Worm (Caenorhabditis elegans): ENCODE measurements around the gene Y11D7A.8.

The Y11D7A.8 gene

ce11 chrIV:9264513-9264912, 13.3 kb downstream of the Y11D7A.8 start:
- no peak for TF ChIP-seq mep-1 (tag; optimal IDR thresholded peaks at IDR 0.05)
- TF ChIP-seq pha-4 (tag; optimal IDR thresholded peaks at IDR 0.05): no peak
- TF ChIP-seq drap-1 (GFP tag; optimal IDR thresholded peaks at IDR 0.05): no peak
- no peak for TF ChIP-seq elt-3 (tag; optimal IDR thresholded peaks at IDR 0.05)
- TF ChIP-seq sptf-1 (tag; optimal IDR thresholded peaks at IDR 0.05): no peak
- TF ChIP-seq nhr-12 (tag; optimal IDR thresholded peaks at IDR 0.05): no peak
- no peak for TF ChIP-seq ceh-43 (GFP tag; optimal IDR thresholded peaks at IDR 0.05)
- TF ChIP-seq ces-1 (GFP tag; optimal IDR thresholded peaks at IDR 0.05): no peak
- no peak for TF ChIP-seq nhr-28 (tag; optimal IDR thresholded peaks at IDR 0.05)
- TF ChIP-seq mab-5 (tag; optimal IDR thresholded peaks at IDR 0.05): no peak
- no peak for TF ChIP-seq lin-13 (tag; optimal IDR thresholded peaks at IDR 0.05)
- no peak for TF ChIP-seq unc-62 (GFP tag; optimal IDR thresholded peaks at IDR 0.05)
- no peak for TF ChIP-seq cnd-1 (tag; optimal IDR thresholded peaks at IDR 0.05)
- no peak for TF ChIP-seq tbx-8 (GFP tag; optimal IDR thresholded peaks at IDR 0.05)
- no peak for TF ChIP-seq ceh-83 (GFP tag; optimal IDR thresholded peaks at IDR 0.05)
- TF ChIP-seq hlh-1 (tag; optimal IDR thresholded peaks at IDR 0.05): no peak
- TF ChIP-seq nhr-76 (tag; optimal IDR thresholded peaks at IDR 0.05): no peak

ce11 chrIV:9266464-9266863, 15.3 kb downstream of the Y11D7A.8 start, which contains the start of gene Y11D7A.19:
Y11D7A.19 (minus strand) TSS chrIV:9266564.
- TF ChIP-seq mep-1 (tag; optimal IDR thresholded peaks at IDR 0.05) (no peak), drap-1 (GFP tag; optimal IDR thresholded peaks at IDR 0.05) (no peak), bed-3 (GFP tag; optimal IDR thresholded peaks at IDR 0.05) (no peak), nhr-237 (tag; optimal IDR thresholded peaks at IDR 0.05) (no peak), M03D4.4 (tag; optimal IDR thresholded peaks at IDR 0.05) (no peak), ceh-43 (GFP tag; optimal IDR thresholded peaks at IDR 0.05) (no peak), mab-5 (tag; optimal IDR thresholded peaks at IDR 0.05) (no peak), nhr-28 (tag; optimal IDR thresholded peaks at IDR 0.05) (no peak), ces-1 (GFP tag; optimal IDR thresholded peaks at IDR 0.05) (no peak), ceh-83 (GFP tag; optimal IDR thresholded peaks at IDR 0.05) (no peak), nhr-76 (tag; optimal IDR thresholded peaks at IDR 0.05) (no peak), hlh-1 (tag; optimal IDR thresholded peaks at IDR 0.05) (no peak), elt-1 (tag; optimal IDR thresholded peaks at IDR 0.05; ENCODE audit: borderline replicate concordance, insufficient read depth) (no peak), sptf-1 (tag; optimal IDR thresholded peaks at IDR 0.05) (no peak), zip-8 (tag; optimal IDR thresholded peaks at IDR 0.05) (no peak), cnd-1 (tag; optimal IDR thresholded peaks at IDR 0.05) (no peak), flh-1 (GFP tag; optimal IDR thresholded peaks at IDR 0.05) (no peak)

DNA sequence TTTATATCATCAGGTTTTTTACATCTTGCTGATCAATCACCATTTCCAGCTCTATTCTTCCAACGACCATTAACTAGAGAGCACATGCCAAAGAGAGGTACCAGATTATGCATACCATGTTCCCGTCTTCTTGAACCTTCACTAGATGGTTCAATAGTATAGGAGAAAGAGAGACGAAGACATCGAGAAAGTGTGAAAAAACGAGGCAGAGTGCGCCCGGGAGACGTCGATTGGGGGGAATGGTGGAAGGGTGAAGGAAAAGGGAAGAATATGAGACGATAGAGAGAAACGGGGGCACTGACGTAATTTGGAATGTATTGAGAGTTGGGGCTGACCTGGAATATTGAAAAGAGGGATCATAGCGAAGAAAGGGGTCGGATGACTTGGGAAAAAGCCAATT, 16.4 kb downstream of the Y11D7A.8 start:
- no peak for TF ChIP-seq ces-1 (GFP tag; optimal IDR thresholded peaks at IDR 0.05)
- TF ChIP-seq mab-5 (tag; optimal IDR thresholded peaks at IDR 0.05): no peak
- peak; percentile 28 for TF ChIP-seq cnd-1 (tag; optimal IDR thresholded peaks at IDR 0.05)
- TF ChIP-seq nhr-2 (tag; optimal IDR thresholded peaks at IDR 0.05): peak; percentile 74

ce11 chrIV:9268916-9269315, 17.7 kb downstream of the Y11D7A.8 start:
- TF ChIP-seq lin-13 (tag; optimal IDR thresholded peaks at IDR 0.05) (peak; percentile 1), ceh-43 (GFP tag; optimal IDR thresholded peaks at IDR 0.05) (no peak), M03D4.4 (tag; optimal IDR thresholded peaks at IDR 0.05) (peak; percentile 41), drap-1 (GFP tag; optimal IDR thresholded peaks at IDR 0.05) (peak; percentile 22), mep-1 (tag; optimal IDR thresholded peaks at IDR 0.05) (peak; percentile 20), ces-1 (GFP tag; optimal IDR thresholded peaks at IDR 0.05) (no peak), ceh-39 (tag; optimal IDR thresholded peaks at IDR 0.05) (peak; percentile 27), unc-120 (tag; optimal IDR thresholded peaks at IDR 0.05; ENCODE audit: poor library complexity, severe bottlenecking) (peak; percentile 7), nhr-2 (tag; optimal IDR thresholded peaks at IDR 0.05) (no peak), blmp-1 (tag; optimal IDR thresholded peaks at IDR 0.05) (no peak), ham-2 (GFP tag; optimal IDR thresholded peaks at IDR 0.05) (peak; percentile 55), ztf-11 (tag; optimal IDR thresholded peaks at IDR 0.05) (peak; percentile 68), ceh-83 (GFP tag; optimal IDR thresholded peaks at IDR 0.05) (peak; percentile 37), cnd-1 (tag; optimal IDR thresholded peaks at IDR 0.05) (peak; percentile 32), flh-1 (GFP tag; optimal IDR thresholded peaks at IDR 0.05) (no peak), hlh-1 (tag; optimal IDR thresholded peaks at IDR 0.05) (peak; percentile 11), tbx-8 (GFP tag; optimal IDR thresholded peaks at IDR 0.05) (peak; percentile 14), unc-62 (GFP tag; optimal IDR thresholded peaks at IDR 0.05) (peak; percentile 46)

DNA sequence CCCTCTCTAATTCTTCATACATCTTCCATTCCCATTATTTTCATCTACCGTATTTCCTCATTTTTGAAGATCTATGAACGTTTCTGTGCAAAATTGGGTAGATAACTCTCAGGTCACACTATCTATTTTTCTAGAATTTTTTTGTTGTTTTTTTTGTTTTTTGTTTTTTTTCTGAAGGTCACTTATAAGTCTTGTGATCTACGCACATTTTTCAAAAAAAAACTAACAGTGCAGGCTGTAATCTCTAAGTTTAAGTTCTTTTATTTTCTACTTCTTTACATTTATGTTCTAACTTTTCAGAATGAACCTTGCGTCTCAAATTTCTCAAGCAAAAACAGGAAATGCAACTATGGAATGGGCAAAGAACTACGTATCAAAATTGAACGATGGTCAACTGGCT, 18.6 kb downstream of the Y11D7A.8 start, which contains the start of gene flh-3:
Gene flh-3, plus strand, starts transcription at position 301 of the 400 bp plus-strand sequence.
- TF ChIP-seq nhr-76 (tag; optimal IDR thresholded peaks at IDR 0.05): no peak
- no peak for TF ChIP-seq sem-2 (GFP tag; optimal IDR thresholded peaks at IDR 0.05)
- no peak for TF ChIP-seq ces-1 (GFP tag; optimal IDR thresholded peaks at IDR 0.05)
- TF ChIP-seq drap-1 (GFP tag; optimal IDR thresholded peaks at IDR 0.05): no peak
- no peak for TF ChIP-seq unc-120 (tag; optimal IDR thresholded peaks at IDR 0.05; ENCODE audit: poor library complexity, severe bottlenecking)
- no peak for TF ChIP-seq elt-3 (tag; optimal IDR thresholded peaks at IDR 0.05)

Measured in whole organism, mixed stage, embryonic.